Worm (Caenorhabditis elegans) whole organism, L3 larva: Measurements from ENCODE around the gene T12G3.11.

ENCODE experiments used
- ama-1 ChIP-seq: fragments of 150-350 bp; optimal IDR thresholded peaks from 2 replicates; lab custom pipeline; 2018
- ceh-16 ChIP-seq: sonication (generic microtip); optimal IDR thresholded peaks from 2 replicates; lab custom pipeline; 2017; ENCODE audit warnings: missing biosample characterization, missing genetic modification characterization
- ceh-28 ChIP-seq: fragments of 150-350 bp; optimal IDR thresholded peaks from 2 replicates; lab custom pipeline; 2014; ENCODE audit warnings: missing biosample characterization, missing genetic modification reagents, missing genetic modification characterization
- ceh-9 ChIP-seq: sonication (generic microtip); optimal IDR thresholded peaks from 2 replicates; lab custom pipeline; 2018; ENCODE audit warnings: missing biosample characterization, missing genetic modification characterization
- daf-12 ChIP-seq: fragments of 150-350 bp; optimal IDR thresholded peaks from 2 replicates; lab custom pipeline; 2014; ENCODE audit warnings: missing biosample characterization, missing genetic modification reagents, missing genetic modification characterization
- elt-3 ChIP-seq, 3 experiments: fragments of 150-350 bp in 1 of 3; sonication (generic microtip) in 2 of 3; optimal IDR thresholded peaks; 2 replicates in 2 of 3; 4 replicates in 1 of 3; lab custom pipeline; 2014 to 2017; ENCODE audit warnings: missing biosample characterization in 3 of 3, missing genetic modification characterization in 3 of 3
- nhr-12 ChIP-seq: fragments of 150-350 bp; optimal IDR thresholded peaks from 2 replicates; lab custom pipeline; 2014; ENCODE audit warnings: missing biosample characterization, missing genetic modification characterization
- nhr-237 ChIP-seq: fragments of 150-350 bp; optimal IDR thresholded peaks from 2 replicates; lab custom pipeline; 2014; ENCODE audit warnings: missing biosample characterization, missing genetic modification characterization
- nhr-77 ChIP-seq: fragments of 150-350 bp; optimal IDR thresholded peaks from 2 replicates; lab custom pipeline; 2014; ENCODE audit warnings: missing biosample characterization, missing genetic modification characterization
- sea-2 ChIP-seq: fragments of 150-350 bp; sonication (generic microtip); optimal IDR thresholded peaks from 4 replicates; lab custom pipeline; 2014; ENCODE audit warnings: missing biosample characterization, missing genetic modification reagents, missing genetic modification characterization
- skn-1 ChIP-seq: fragments of 150-350 bp; optimal IDR thresholded peaks from 2 replicates; lab custom pipeline; 2014; ENCODE audit warnings: missing biosample characterization, missing genetic modification characterization
- snpc-4 ChIP-seq: fragments of 150-350 bp; optimal IDR thresholded peaks from 2 replicates; lab custom pipeline; 2014; ENCODE audit warnings: missing biosample characterization, missing genetic modification characterization
- unc-62 ChIP-seq: fragments of 150-350 bp; sonication (generic microtip); optimal IDR thresholded peaks from 4 replicates; lab custom pipeline; 2014; ENCODE audit warnings: missing biosample characterization, missing genetic modification reagents, missing genetic modification characterization

DNA sequence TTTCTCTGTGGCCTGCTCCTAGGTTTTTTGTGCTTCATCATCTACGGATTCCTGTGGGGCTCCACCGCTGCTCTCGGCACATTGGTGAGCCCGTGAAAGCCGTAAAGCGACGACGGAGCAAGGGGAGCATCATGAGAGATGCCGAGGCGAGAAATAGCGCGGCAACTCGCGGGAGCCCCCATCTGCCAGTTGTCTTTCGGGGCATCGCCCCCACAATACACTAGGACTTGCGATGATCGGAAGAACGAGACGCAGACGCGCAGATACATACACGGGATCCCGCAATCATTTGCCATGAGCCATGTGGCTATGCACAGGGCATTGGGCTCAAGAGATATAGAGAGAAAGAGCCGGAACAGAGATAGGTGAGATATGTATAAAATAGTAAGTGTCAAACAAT is 19.2 kb downstream of the T12G3.11 start:
- TF ChIP-seq nhr-237 (tag; lab: Kevin White, UChicago) = no peak
- no peak for TF ChIP-seq ceh-16 (tag; lab: Kevin White, UChicago)
- no peak for TF ChIP-seq elt-3 (tag; optimal IDR thresholded peaks at IDR 0.05; lab: Kevin White, UChicago)
- TF ChIP-seq skn-1 (tag; lab: Kevin White, UChicago) = no peak
- no peak for TF ChIP-seq ceh-28 (tag; lab: Kevin White, UChicago)
- TF ChIP-seq ceh-9 = no peak
- no peak for TF ChIP-seq sea-2
- TF ChIP-seq nhr-77 (tag; lab: Kevin White, UChicago) = no peak
- no peak for TF ChIP-seq daf-12 (tag; lab: Kevin White, UChicago)
- no peak for TF ChIP-seq snpc-4 (tag; lab: Kevin White, UChicago)
- no peak for TF ChIP-seq nhr-12
- TF ChIP-seq unc-62 (GFP tag; lab: Kevin White, UChicago) = no peak
- no peak for TF ChIP-seq ama-1
